Fruit fly (Drosophila melanogaster): ENCODE measurements around the gene Nmdar1.

Nmdar1 gene

DNA sequence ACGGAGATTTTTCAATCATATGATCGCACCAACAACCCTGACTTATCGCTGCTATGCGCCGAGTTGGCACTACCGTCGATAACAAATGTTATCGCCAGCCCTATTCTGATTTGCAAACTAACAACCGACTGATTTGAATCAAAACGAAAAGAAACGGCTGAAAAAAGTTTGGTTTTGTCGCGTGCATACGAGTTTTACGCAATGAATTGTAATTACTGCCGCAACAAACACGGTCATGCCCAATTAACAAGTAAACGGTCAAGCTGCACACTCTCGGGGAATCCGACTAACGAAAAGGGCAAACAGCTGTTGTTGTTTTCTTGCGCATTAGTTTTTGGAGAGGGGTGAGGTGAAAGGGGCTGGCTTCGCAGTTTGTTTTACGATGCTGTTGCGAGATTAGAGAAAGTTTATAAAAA is 41.7 kb upstream of the Nmdar1 start, which contains the start of the genes CG14671 and CG12746:
CG14671 (minus strand) TSS at position 41 of the 416 bp plus-strand sequence.
CG12746 (plus strand) TSS at position 91 of the 416 bp plus-strand sequence.
- TF ChIP-seq CG34367 (tag; optimal IDR thresholded peaks at IDR 0.05) (no peak), CG32121 (GFP tag; IDR thresholded peaks at IDR 0.05) (no peak), CG8301 (tag; optimal IDR thresholded peaks at IDR 0.05) (no peak), Snoo (tag; optimal IDR thresholded peaks at IDR 0.05) (no peak), CG8159 (tag; optimal IDR thresholded peaks at IDR 0.05) (no peak), CG4496 (GFP tag; IDR thresholded peaks at IDR 0.05) (no peak), CG14655 (GFP tag; optimal IDR thresholded peaks at IDR 0.05) (no peak), Pif1A (GFP tag; optimal IDR thresholded peaks at IDR 0.05) (no peak), D1 (tag; optimal IDR thresholded peaks at IDR 0.05) (no peak), CG10348 (GFP tag; IDR thresholded peaks at IDR 0.05) (no peak), rn (GFP tag; IDR thresholded peaks at IDR 0.05) (no peak)

DNA sequence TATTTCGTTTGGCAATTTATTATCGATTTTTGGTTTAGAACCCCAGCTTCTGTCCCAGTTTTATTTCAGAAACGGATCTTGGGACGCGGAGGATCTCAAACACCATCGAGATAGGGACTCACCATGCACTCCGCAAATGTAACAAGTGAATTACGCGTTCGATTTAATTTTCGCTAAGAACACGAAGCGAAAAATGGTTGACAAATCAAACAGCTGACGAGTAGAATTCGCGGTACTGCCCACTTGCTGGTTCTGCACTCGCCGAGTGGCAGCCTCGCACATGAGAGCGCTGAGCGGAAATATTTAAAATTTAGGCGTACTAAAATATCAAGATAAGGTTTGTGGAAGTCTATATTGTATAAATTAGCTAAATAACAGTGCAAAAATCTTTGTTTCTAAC is 40.3 kb upstream of the Nmdar1 start, which contains the start of gene Pi4KIIalpha:
Pi4KIIalpha (minus strand) TSS at position 233 of the 400 bp plus-strand sequence.
- no peak for TF ChIP-seq CG14655 (GFP tag; optimal IDR thresholded peaks at IDR 0.05)
- no peak for TF ChIP-seq EcR (GFP tag; optimal IDR thresholded peaks at IDR 0.05)
- TF ChIP-seq CG32121 (GFP tag; IDR thresholded peaks at IDR 0.05) = no peak
- TF ChIP-seq Ets98B (GFP tag; IDR thresholded peaks at IDR 0.05) = no peak
- TF ChIP-seq CG10348 (GFP tag; IDR thresholded peaks at IDR 0.05) = no peak
- no peak for TF ChIP-seq gl (tag; optimal IDR thresholded peaks at IDR 0.05)
- no peak for TF ChIP-seq fd96Ca (GFP tag; IDR thresholded peaks at IDR 0.05)
- TF ChIP-seq CG12605 (GFP tag; IDR thresholded peaks at IDR 0.05) = no peak
- no peak for TF ChIP-seq CG13204 (GFP tag; optimal IDR thresholded peaks at IDR 0.05)
- no peak for TF ChIP-seq Pif1B (GFP tag; optimal IDR thresholded peaks at IDR 0.05)
- TF ChIP-seq D1 (tag; optimal IDR thresholded peaks at IDR 0.05) = no peak
- no peak for TF ChIP-seq CG9948 (tag; optimal IDR thresholded peaks at IDR 0.05)
- TF ChIP-seq CG15710 (tag; optimal IDR thresholded peaks at IDR 0.05) = no peak
- no peak for TF ChIP-seq rn (GFP tag; IDR thresholded peaks at IDR 0.05)
- TF ChIP-seq CG4496 (GFP tag; IDR thresholded peaks at IDR 0.05) = no peak
- no peak for TF ChIP-seq Snoo (tag; optimal IDR thresholded peaks at IDR 0.05)

- TF ChIP-seq gl (tag; optimal IDR thresholded peaks at IDR 0.05) (no peak), CG13204 (GFP tag; optimal IDR thresholded peaks at IDR 0.05) (no peak), Ets98B (GFP tag; IDR thresholded peaks at IDR 0.05) (no peak), Pif1B (GFP tag; optimal IDR thresholded peaks at IDR 0.05) (no peak)
These were observed 39.8 kb upstream of the Nmdar1 start for dm6 chr3R:5562956-5563355.

DNA sequence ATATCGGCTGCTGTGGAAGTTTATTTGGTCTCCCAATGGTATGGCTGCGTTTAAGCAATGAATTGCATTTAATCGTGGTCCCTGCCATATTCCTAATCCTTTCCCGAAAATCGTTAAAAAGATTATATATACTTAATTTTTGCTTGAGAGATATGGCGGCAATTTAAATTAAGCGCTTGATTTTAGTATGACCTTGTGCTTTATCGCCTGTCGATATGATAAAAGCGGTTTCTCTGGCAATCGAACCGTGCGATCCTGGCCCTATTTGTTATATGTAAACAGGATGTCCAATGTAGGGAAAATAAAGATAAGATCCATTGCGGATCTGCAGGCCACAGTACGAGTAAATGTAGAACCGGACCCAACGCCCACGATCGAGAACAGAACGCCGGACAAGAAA is 31.7 kb upstream of the Nmdar1 start, which contains the start of gene Snm1:
Snm1 (plus strand) TSS at position 233 of the 400 bp plus-strand sequence.
- TF ChIP-seq CG14655 (GFP tag; optimal IDR thresholded peaks at IDR 0.05) (no peak), Pif1A (GFP tag; optimal IDR thresholded peaks at IDR 0.05) (no peak), CG8301 (tag; optimal IDR thresholded peaks at IDR 0.05) (no peak), Pif1B (GFP tag; optimal IDR thresholded peaks at IDR 0.05) (no peak), Ets98B (GFP tag; IDR thresholded peaks at IDR 0.05) (no peak), CG34367 (tag; optimal IDR thresholded peaks at IDR 0.05) (no peak), Snoo (tag; optimal IDR thresholded peaks at IDR 0.05) (no peak), CG4496 (GFP tag; IDR thresholded peaks at IDR 0.05) (0 out of 3 replicates have a peak, but pooled peaks have one; percentile 21)

DNA sequence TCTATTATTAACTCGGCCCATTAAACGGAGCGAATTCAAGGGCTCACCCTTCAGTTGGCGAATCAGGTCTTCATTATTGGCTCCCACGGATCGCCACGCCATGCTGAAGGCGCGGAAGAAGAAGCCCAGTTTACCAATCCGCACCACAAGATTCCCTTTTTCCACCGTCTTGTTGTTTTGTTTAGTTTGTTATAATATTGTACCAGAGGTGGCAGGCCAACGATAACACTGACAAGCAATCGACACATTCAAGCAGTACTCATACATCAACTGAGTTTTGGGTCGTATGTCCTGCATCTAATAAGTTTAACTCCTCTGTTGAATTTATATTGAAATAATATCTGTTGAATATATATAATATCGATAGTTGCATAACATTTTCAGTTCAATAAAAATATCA is 31.0 kb upstream of the Nmdar1 start, which contains the start of gene Pcmt:
Pcmt (minus strand) TSS at position 235 of the 400 bp plus-strand sequence.
- TF ChIP-seq CG32121 (GFP tag; IDR thresholded peaks at IDR 0.05) (no peak), Pif1A (GFP tag; optimal IDR thresholded peaks at IDR 0.05) (no peak), gl (tag; optimal IDR thresholded peaks at IDR 0.05) (no peak), CG15710 (tag; optimal IDR thresholded peaks at IDR 0.05) (no peak), CG34367 (tag; optimal IDR thresholded peaks at IDR 0.05) (no peak), CG4496 (GFP tag; IDR thresholded peaks at IDR 0.05) (no peak)

- no peak for TF ChIP-seq Pif1A (GFP tag; optimal IDR thresholded peaks at IDR 0.05)
- no peak for TF ChIP-seq Pif1B (GFP tag; optimal IDR thresholded peaks at IDR 0.05)
- no peak for TF ChIP-seq rn (GFP tag; IDR thresholded peaks at IDR 0.05)
- no peak for TF ChIP-seq CG8301 (tag; optimal IDR thresholded peaks at IDR 0.05)
- no peak for TF ChIP-seq CG10348 (GFP tag; IDR thresholded peaks at IDR 0.05)
- TF ChIP-seq CG13204 (GFP tag; optimal IDR thresholded peaks at IDR 0.05) = no peak
- TF ChIP-seq gl (tag; optimal IDR thresholded peaks at IDR 0.05) = no peak
- no peak for TF ChIP-seq Snoo (tag; optimal IDR thresholded peaks at IDR 0.05)
- no peak for TF ChIP-seq EcR (GFP tag; optimal IDR thresholded peaks at IDR 0.05)
- no peak for TF ChIP-seq CG14655 (GFP tag; optimal IDR thresholded peaks at IDR 0.05)
- no peak for TF ChIP-seq CG15710 (tag; optimal IDR thresholded peaks at IDR 0.05)
- no peak for TF ChIP-seq D1 (tag; optimal IDR thresholded peaks at IDR 0.05)
- TF ChIP-seq CG17806 (tag; optimal IDR thresholded peaks at IDR 0.05) = no peak
- no peak for TF ChIP-seq CG8159 (tag; optimal IDR thresholded peaks at IDR 0.05)
- TF ChIP-seq Ets98B (GFP tag; IDR thresholded peaks at IDR 0.05) = no peak
- no peak for TF ChIP-seq CG32121 (GFP tag; IDR thresholded peaks at IDR 0.05)
These were observed 28.5 kb upstream of the Nmdar1 start for dm6 chr3R:5551593-5551992.

DNA sequence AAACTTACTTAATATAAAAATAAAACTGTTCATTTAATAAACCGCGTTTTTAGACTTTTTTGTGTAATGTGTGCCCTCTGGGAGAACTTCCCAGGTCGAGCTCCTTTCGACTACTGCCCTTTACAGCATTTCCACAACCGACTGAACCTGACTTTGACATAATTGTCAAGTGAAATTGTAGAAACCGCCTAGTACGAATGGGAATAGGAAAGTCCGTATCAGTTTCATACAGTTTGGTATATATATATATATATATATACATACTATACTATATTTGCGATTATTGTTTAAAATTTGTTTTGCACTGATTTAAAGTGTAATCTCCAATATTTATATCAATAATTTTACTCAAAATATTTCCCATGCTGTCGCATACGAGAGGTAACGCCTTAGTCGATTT is 27.9 kb upstream of the Nmdar1 start, which contains the start of gene mia:
mia (minus strand) TSS at position 101 of the 400 bp plus-strand sequence.
- no peak for TF ChIP-seq D1 (tag; optimal IDR thresholded peaks at IDR 0.05)
- no peak for TF ChIP-seq Snoo (tag; optimal IDR thresholded peaks at IDR 0.05)
- no peak for TF ChIP-seq CG15710 (tag; optimal IDR thresholded peaks at IDR 0.05)
- TF ChIP-seq fd96Ca (GFP tag; IDR thresholded peaks at IDR 0.05) = no peak
- no peak for TF ChIP-seq rn (GFP tag; IDR thresholded peaks at IDR 0.05)

All from whole organism, pupa.